Fruit fly (Drosophila melanogaster) whole organism, embryonic: ENCODE results near the gene Atx2.
A peak's percentile ranks its signal among the peaks of the same experiment; 100 is the strongest.

Experiments used
- Antp ChIP-seq: fragments of 200-800 bp; sonication (Bioruptor generic); optimal IDR thresholded peaks from 3 replicates; lab custom pipeline; 2016; ENCODE audit warnings: missing biosample characterization, missing genetic modification characterization
- BEAF-32 ChIP-seq: fragments of 200-800 bp; sonication (Bioruptor generic); optimal IDR thresholded peaks from 3 replicates; lab custom pipeline; 2017; ENCODE audit warnings: missing biosample characterization, missing genetic modification characterization, mild to moderate bottlenecking, moderate library complexity, missing genetic modification reagents
- Bdp1 ChIP-seq: fragments of 200-800 bp; sonication (Bioruptor generic); optimal IDR thresholded peaks from 3 replicates; lab custom pipeline; 2016; ENCODE audit warnings: missing biosample characterization, missing genetic modification characterization
- BtbVII ChIP-seq: fragments of 200-800 bp; sonication (Bioruptor generic); optimal IDR thresholded peaks from 3 replicates; lab custom pipeline; 2017; ENCODE audit warnings: missing biosample characterization, mild to moderate bottlenecking, missing genetic modification characterization
- CG10462 ChIP-seq: fragments of 200-800 bp; sonication (Bioruptor generic); optimal IDR thresholded peaks from 2 replicates; lab custom pipeline; 2016; ENCODE audit warnings: missing biosample characterization, missing genetic modification characterization
- CG13296 ChIP-seq: fragments of 200-800 bp; sonication (Bioruptor generic); optimal IDR thresholded peaks from 3 replicates; lab custom pipeline; 2018; ENCODE audit warnings: missing biosample characterization, mild to moderate bottlenecking, missing genetic modification characterization
- CG14860 ChIP-seq: fragments of 200-800 bp; sonication (Bioruptor generic); IDR thresholded peaks from 3 replicates; pipeline ENCODE4 v1.3.6; 2022; ENCODE audit warnings: missing biosample characterization, missing genetic modification characterization; ENCODE audit not compliant: partially characterized antibody
- CG15269 ChIP-seq: fragments of 200-800 bp; sonication (Bioruptor generic); optimal IDR thresholded peaks from 2 replicates; lab custom pipeline; 2018; ENCODE audit warnings: missing biosample characterization, mild to moderate bottlenecking, missing genetic modification characterization, moderate library complexity
- CG1602 ChIP-seq: fragments of 200-800 bp; sonication (Bioruptor generic); optimal IDR thresholded peaks from 3 replicates; lab custom pipeline; 2016; ENCODE audit warnings: missing biosample characterization, missing genetic modification characterization
- CG16815 ChIP-seq: fragments of 200-800 bp; sonication (Bioruptor generic); optimal IDR thresholded peaks from 3 replicates; lab custom pipeline; 2017; ENCODE audit warnings: missing biosample characterization, mild to moderate bottlenecking, missing genetic modification characterization
- CG3407 ChIP-seq: fragments of 200-800 bp; sonication (Bioruptor generic); optimal IDR thresholded peaks from 2 replicates; lab custom pipeline; 2018; ENCODE audit warnings: missing biosample characterization, mild to moderate bottlenecking, missing genetic modification characterization
- CG34376 ChIP-seq: fragments of 200-800 bp; sonication (Bioruptor generic); optimal IDR thresholded peaks from 2 replicates; lab custom pipeline; 2018; ENCODE audit warnings: missing biosample characterization, mild to moderate bottlenecking, missing genetic modification characterization
- CG34422 ChIP-seq: fragments of 200-800 bp; sonication (Bioruptor generic); IDR thresholded peaks from 3 replicates; pipeline ENCODE4 v1.3.6; 2022; ENCODE audit warnings: missing biosample characterization, missing genetic modification characterization
- CG42726 ChIP-seq: fragments of 200-800 bp; sonication (Bioruptor generic); IDR thresholded peaks from 2 replicates; pipeline ENCODE4 v1.3.6; 2022; ENCODE audit warnings: missing biosample characterization, missing genetic modification characterization; ENCODE audit not compliant: partially characterized antibody
- CG4360 ChIP-seq: fragments of 200-800 bp; sonication (Bioruptor generic); IDR thresholded peaks from 2 replicates; pipeline ENCODE4 v1.3.6; 2022; ENCODE audit warnings: missing biosample characterization, missing genetic modification characterization
- CG5180 ChIP-seq: fragments of 200-800 bp; sonication (Bioruptor generic); optimal IDR thresholded peaks from 3 replicates; lab custom pipeline; 2017; ENCODE audit warnings: missing biosample characterization, missing genetic modification characterization, mild to moderate bottlenecking, moderate library complexity, missing genetic modification reagents
- CG6683 ChIP-seq: fragments of 200-800 bp; sonication (Bioruptor generic); optimal IDR thresholded peaks from 2 replicates; lab custom pipeline; 2017; ENCODE audit warnings: missing biosample characterization, mild to moderate bottlenecking, missing genetic modification characterization, missing genetic modification reagents
- CG7963 ChIP-seq: fragments of 200-800 bp; sonication (Bioruptor generic); IDR thresholded peaks from 3 replicates; pipeline ENCODE4 v1.3.6; 2022; ENCODE audit warnings: missing biosample characterization, missing genetic modification characterization; ENCODE audit not compliant: partially characterized antibody
- Dll ChIP-seq: fragments of 200-800 bp; sonication (Bioruptor generic); IDR thresholded peaks from 4 replicates; pipeline ENCODE4 v1.3.6; 2022; ENCODE audit warnings: missing biosample characterization, missing genetic modification characterization; ENCODE audit not compliant: partially characterized antibody
- Dp ChIP-seq: fragments of 200-800 bp; sonication (Bioruptor generic); optimal IDR thresholded peaks from 2 replicates; lab custom pipeline; 2018; ENCODE audit warnings: missing biosample characterization, mild to moderate bottlenecking, missing genetic modification characterization, moderate library complexity
- Dref ChIP-seq: fragments of 200-800 bp; sonication (Bioruptor generic); IDR thresholded peaks from 2 replicates; pipeline ENCODE4 v1.3.6; 2022; ENCODE audit warnings: missing biosample characterization, missing genetic modification characterization
- Elba2 ChIP-seq: fragments of 200-800 bp; sonication (Bioruptor generic); optimal IDR thresholded peaks from 3 replicates; lab custom pipeline; 2016; ENCODE audit warnings: missing biosample characterization, missing genetic modification characterization
- Poxn ChIP-seq: fragments of 200-800 bp; sonication (Bioruptor generic); IDR thresholded peaks from 2 replicates; pipeline ENCODE4 v1.3.6; 2022; ENCODE audit warnings: missing biosample characterization, missing genetic modification characterization
- Sox100B ChIP-seq: fragments of 200-800 bp; sonication (Bioruptor generic); optimal IDR thresholded peaks from 3 replicates; lab custom pipeline; 2018; ENCODE audit warnings: missing biosample characterization, mild to moderate bottlenecking, missing genetic modification characterization
- YL-1 ChIP-seq: fragments of 200-800 bp; sonication (Bioruptor generic); optimal IDR thresholded peaks from 3 replicates; lab custom pipeline; 2017; ENCODE audit warnings: missing biosample characterization, mild to moderate bottlenecking, missing genetic modification characterization
- abd-A ChIP-seq: fragments of 200-800 bp; sonication (Bioruptor generic); optimal IDR thresholded peaks from 3 replicates; lab custom pipeline; 2019; ENCODE audit warnings: missing biosample characterization, mild to moderate bottlenecking, missing genetic modification characterization, moderate library complexity
- bbx ChIP-seq: fragments of 200-800 bp; sonication (Bioruptor generic); IDR thresholded peaks from 2 replicates; pipeline ENCODE4 v1.3.6; 2022; ENCODE audit warnings: missing biosample characterization, missing genetic modification characterization; ENCODE audit not compliant: partially characterized antibody
- chn ChIP-seq: fragments of 200-800 bp; sonication (Bioruptor generic); optimal IDR thresholded peaks from 2 replicates; lab custom pipeline; 2016; ENCODE audit warnings: missing biosample characterization, missing genetic modification characterization
- corto ChIP-seq: fragments of 200-800 bp; sonication (Bioruptor generic); optimal IDR thresholded peaks from 2 replicates; lab custom pipeline; 2016; ENCODE audit warnings: missing biosample characterization, mild to moderate bottlenecking, missing genetic modification characterization, moderate library complexity
- croc ChIP-seq: fragments of 200-800 bp; sonication (Bioruptor generic); conservative IDR thresholded peaks from 3 replicates; pipeline ENCODE4 v1.3.6; 2022; ENCODE audit warnings: missing biosample characterization, missing genetic modification characterization
- grn ChIP-seq: fragments of 200-800 bp; sonication (Bioruptor generic); optimal IDR thresholded peaks from 3 replicates; lab custom pipeline; 2017; ENCODE audit warnings: missing biosample characterization, missing genetic modification characterization
- h ChIP-seq: fragments of >200 bp; optimal IDR thresholded peaks from 2 replicates; lab custom pipeline; 2017
- inv ChIP-seq: fragments of 200-800 bp; sonication (Bioruptor generic); IDR thresholded peaks from 2 replicates; pipeline ENCODE4 v1.3.6; 2022; ENCODE audit warnings: missing biosample characterization, missing genetic modification characterization; ENCODE audit not compliant: partially characterized antibody
- jing ChIP-seq: fragments of 200-800 bp; sonication (Bioruptor generic); optimal IDR thresholded peaks from 2 replicates; lab custom pipeline; 2018; ENCODE audit warnings: missing biosample characterization, mild to moderate bottlenecking, missing genetic modification characterization
- nerfin-2 ChIP-seq: fragments of 200-800 bp; sonication (Bioruptor generic); IDR thresholded peaks from 2 replicates; pipeline ENCODE4 v1.3.6; 2022; ENCODE audit warnings: missing biosample characterization, missing genetic modification characterization; ENCODE audit not compliant: partially characterized antibody
- onecut ChIP-seq: fragments of 200-800 bp; sonication (Bioruptor generic); IDR thresholded peaks from 2 replicates; pipeline ENCODE4 v1.3.6; 2022; ENCODE audit warnings: missing biosample characterization, missing genetic modification characterization
- pnt ChIP-seq: fragments of 200-800 bp; sonication (Bioruptor generic); optimal IDR thresholded peaks from 3 replicates; lab custom pipeline; 2016; ENCODE audit warnings: missing biosample characterization, missing genetic modification characterization
- sna ChIP-seq: fragments of 200-800 bp; sonication (Bioruptor generic); IDR thresholded peaks from 2 replicates; pipeline ENCODE4 v1.3.6; 2022; ENCODE audit warnings: missing biosample characterization, missing genetic modification characterization; ENCODE audit not compliant: partially characterized antibody
- sr ChIP-seq: fragments of 200-800 bp; sonication (Bioruptor generic); IDR thresholded peaks from 3 replicates; pipeline ENCODE4 v1.3.6; 2022; ENCODE audit warnings: missing biosample characterization, missing genetic modification characterization
- tio ChIP-seq: fragments of 200-800 bp; sonication (Bioruptor generic); optimal IDR thresholded peaks from 2 replicates; lab custom pipeline; 2017; ENCODE audit warnings: missing biosample characterization, missing genetic modification characterization, inconsistent platforms
- tna ChIP-seq: fragments of 200-800 bp; sonication (Bioruptor generic); IDR thresholded peaks from 2 replicates; pipeline ENCODE4 v1.3.6; 2022; ENCODE audit warnings: missing biosample characterization, missing genetic modification characterization; ENCODE audit not compliant: partially characterized antibody

Gene Atx2

DNA sequence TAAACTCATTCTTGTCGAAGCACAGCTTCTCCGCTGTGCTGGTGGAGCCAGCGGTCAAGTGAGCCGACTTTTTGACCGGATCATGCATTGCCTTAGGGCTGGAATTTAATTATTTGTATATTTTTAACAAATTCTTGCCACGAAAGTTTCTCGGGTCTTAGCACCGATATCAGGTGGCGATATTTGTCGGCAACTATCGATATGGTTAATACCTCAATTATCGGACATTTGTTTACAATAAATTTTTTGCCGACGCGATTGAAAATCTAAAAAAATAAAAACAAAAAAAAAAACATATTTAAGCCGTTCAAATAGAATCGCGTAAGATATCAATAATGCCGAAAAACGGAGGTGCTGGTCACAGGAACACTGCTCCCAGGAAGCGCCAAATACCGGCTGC, 46.7 kb upstream of the Atx2 start, which contains the start of the genes Cog2 and Trax (continued):
- TF ChIP-seq Bdp1 (no peak), corto (GFP tag; lab: Kevin White, UChicago) (no peak), croc (GFP tag; lab: Robert Waterston, UW) (no peak), CG34422 (GFP tag; lab: Robert Waterston, UW) (0 out of 3 replicates have a peak, but pooled peaks have one; percentile 9), CG4360 (GFP tag; lab: Robert Waterston, UW) (no peak), nerfin-2 (GFP tag; lab: Robert Waterston, UW) (peak; percentile 53; the same call in 1 of the 2 replicates), onecut (GFP tag; lab: Robert Waterston, UW) (no peak), Poxn (GFP tag; lab: Robert Waterston, UW) (no peak), CG10462 (no peak), CG6683 (no peak), BtbVII (GFP tag; lab: Kevin White, UChicago) (no peak), Dp (GFP tag; lab: Kevin White, UChicago) (peak; percentile 18), CG42726 (GFP tag; lab: Robert Waterston, UW) (peak; percentile 91), h (no peak), inv (GFP tag; lab: Robert Waterston, UW) (peak; percentile 69), grn (GFP tag; lab: Kevin White, UChicago) (no peak), CG5180 (no peak), CG7963 (GFP tag; lab: Robert Waterston, UW) (peak; percentile 75), Dll (GFP tag; lab: Robert Waterston, UW) (peak; percentile 94), sna (GFP tag; lab: Robert Waterston, UW) (peak; percentile 92), CG15269 (tag; lab: Kevin White, UChicago) (no peak), CG13296 (no peak), tio (GFP tag; lab: Kevin White, UChicago) (no peak), CG14860 (peak; percentile 72), CG3407 (GFP tag; lab: Kevin White, UChicago) (no peak), CG34376 (GFP tag; lab: Kevin White, UChicago) (no peak), jing (GFP tag; lab: Kevin White, UChicago) (no peak), abd-A (tag; lab: Kevin White, UChicago) (no peak), Antp (GFP tag; lab: Kevin White, UChicago) (no peak), BEAF-32 (GFP tag; lab: Kevin White, UChicago) (peak; percentile 73), Dref (GFP tag; lab: Robert Waterston, UW) (peak; percentile 76), Elba2 (GFP tag; lab: Kevin White, UChicago) (no peak), sr (GFP tag; lab: Robert Waterston, UW) (no peak), CG16815 (GFP tag; lab: Kevin White, UChicago) (no peak), YL-1 (GFP tag; lab: Kevin White, UChicago) (peak; percentile 41), chn (no peak), bbx (GFP tag; lab: Robert Waterston, UW) (peak; percentile 93), CG1602 (GFP tag; lab: Kevin White, UChicago) (no peak), tna (peak; percentile 78), Sox100B (no peak), pnt (GFP tag; lab: Kevin White, UChicago) (no peak)
